Fruit fly (Drosophila melanogaster): ENCODE data around the gene CG7606.

Gene CG7606

dm6 chr3R:17604880-17605667, 8.7 kb downstream of the CG7606 start:
- peak; percentile 46 for TF ChIP-seq woc (GFP tag; optimal IDR thresholded peaks at IDR 0.05)
- TF ChIP-seq brk (GFP tag; optimal IDR thresholded peaks at IDR 0.05), result no peak
- TF ChIP-seq Vsx2 (GFP tag; optimal IDR thresholded peaks at IDR 0.05; ENCODE audit: partially characterized antibody), result peak; percentile 51
- TF ChIP-seq CG9705 (GFP tag; optimal IDR thresholded peaks at IDR 0.05), result no peak
- no peak for TF ChIP-seq Hr83 (GFP tag; optimal IDR thresholded peaks at IDR 0.05; ENCODE audit: poor library complexity, severe bottlenecking)
- TF ChIP-seq Abd-B (GFP tag; optimal IDR thresholded peaks at IDR 0.05), result no peak
- TF ChIP-seq HLH106 (tag; optimal IDR thresholded peaks at IDR 0.05), result peak; percentile 1
- no peak for TF ChIP-seq dsf (GFP tag; optimal IDR thresholded peaks at IDR 0.05; ENCODE audit: borderline replicate concordance)
- TF ChIP-seq Myc (optimal IDR thresholded peaks at IDR 0.05), result peak; percentile 67

- TF ChIP-seq HLH106 (tag; optimal IDR thresholded peaks at IDR 0.05) (no peak), psq (GFP tag; optimal IDR thresholded peaks at IDR 0.05) (no peak), Dif (GFP tag; optimal IDR thresholded peaks at IDR 0.05; ENCODE audit: partially characterized antibody) (no peak), sage (GFP tag; optimal IDR thresholded peaks at IDR 0.05) (no peak)
Measured at dm6 chr3R:17605872-17606271, 9.5 kb downstream of the CG7606 start, which contains the start of gene sll. sll (plus strand) TSS chr3R:17606106.

- TF ChIP-seq sage (GFP tag; optimal IDR thresholded peaks at IDR 0.05) (no peak), Hr83 (GFP tag; optimal IDR thresholded peaks at IDR 0.05; ENCODE audit: poor library complexity, severe bottlenecking) (no peak)
Measured at dm6 chr3R:17609059-17609458, 12.7 kb downstream of the CG7606 start, which contains the start of gene CG14329. CG14329 (plus strand) TSS chr3R:17609359.

- TF ChIP-seq Hnf4 (GFP tag; optimal IDR thresholded peaks at IDR 0.05) (no peak), fru (GFP tag; optimal IDR thresholded peaks at IDR 0.05) (no peak), sage (GFP tag; optimal IDR thresholded peaks at IDR 0.05) (no peak), jim (GFP tag; optimal IDR thresholded peaks at IDR 0.05) (no peak), dmrt93B (GFP tag; optimal IDR thresholded peaks at IDR 0.05) (no peak), Abd-B (GFP tag; optimal IDR thresholded peaks at IDR 0.05) (no peak)
Measured at dm6 chr3R:17611411-17611810, 15.1 kb downstream of the CG7606 start, which contains the start of gene Edg91. Edg91 (minus strand) TSS chr3R:17611511.

dm6 chr3R:17611836-17612235, 15.5 kb downstream of the CG7606 start:
- TF ChIP-seq Hr83 (GFP tag; optimal IDR thresholded peaks at IDR 0.05; ENCODE audit: poor library complexity, severe bottlenecking), result no peak

- TF ChIP-seq dmrt93B (GFP tag; optimal IDR thresholded peaks at IDR 0.05), result no peak
- TF ChIP-seq Rel (GFP tag; optimal IDR thresholded peaks at IDR 0.05), result no peak
- no peak for TF ChIP-seq Rel (tag; optimal IDR thresholded peaks at IDR 0.05)
- TF ChIP-seq Sp1 (GFP tag; optimal IDR thresholded peaks at IDR 0.05), result no peak
- TF ChIP-seq dsf (GFP tag; optimal IDR thresholded peaks at IDR 0.05; ENCODE audit: borderline replicate concordance), result no peak
- no peak for TF ChIP-seq Jra (GFP tag; optimal IDR thresholded peaks at IDR 0.05)
Measured at dm6 chr3R:17612587-17612986, 16.3 kb downstream of the CG7606 start, which contains the start of gene CG34281. CG34281 (plus strand) TSS chr3R:17612887.

dm6 chr3R:17613549-17613948, 17.2 kb downstream of the CG7606 start, which contains the start of gene CG14327:
CG14327 (plus strand) TSS chr3R:17613709.
- TF ChIP-seq Rel (GFP tag; optimal IDR thresholded peaks at IDR 0.05) (no peak), Rel (tag; optimal IDR thresholded peaks at IDR 0.05) (no peak), dmrt93B (GFP tag; optimal IDR thresholded peaks at IDR 0.05) (no peak), Dfd (GFP tag; optimal IDR thresholded peaks at IDR 0.05) (no peak), jim (GFP tag; optimal IDR thresholded peaks at IDR 0.05) (no peak), psq (GFP tag; optimal IDR thresholded peaks at IDR 0.05) (no peak), Jra (GFP tag; optimal IDR thresholded peaks at IDR 0.05) (no peak), br (GFP tag; optimal IDR thresholded peaks at IDR 0.05) (no peak), ey (GFP tag; optimal IDR thresholded peaks at IDR 0.05) (no peak), tai (GFP tag; optimal IDR thresholded peaks at IDR 0.05) (no peak), h (GFP tag; optimal IDR thresholded peaks at IDR 0.05) (no peak), lola (GFP tag; optimal IDR thresholded peaks at IDR 0.05) (no peak), GATAd (GFP tag; optimal IDR thresholded peaks at IDR 0.05) (no peak), sage (GFP tag; optimal IDR thresholded peaks at IDR 0.05) (no peak), brk (GFP tag; optimal IDR thresholded peaks at IDR 0.05) (no peak), sv (GFP tag; optimal IDR thresholded peaks at IDR 0.05) (no peak), CG32264 (GFP tag; optimal IDR thresholded peaks at IDR 0.05) (no peak), rgr (GFP tag; optimal IDR thresholded peaks at IDR 0.05) (no peak), dsf (GFP tag; optimal IDR thresholded peaks at IDR 0.05; ENCODE audit: borderline replicate concordance) (no peak), Dif (GFP tag; optimal IDR thresholded peaks at IDR 0.05; ENCODE audit: partially characterized antibody) (no peak)
